Fruit fly (Drosophila melanogaster) whole organism, embryonic: Measurements from ENCODE around the gene CG11309.
A peak's percentile ranks its signal among the peaks of the same experiment; 100 is the strongest.

Experiments
- Atf-2 ChIP-seq: fragments of 200-800 bp; sonication (Bioruptor generic); optimal IDR thresholded peaks from 2 replicates; lab custom pipeline; 2016; ENCODE audit warnings: missing biosample characterization, missing genetic modification characterization
- Blimp-1 ChIP-seq: fragments of 200-800 bp; sonication (Bioruptor generic); optimal IDR thresholded peaks from 3 replicates; lab custom pipeline; 2018; ENCODE audit warnings: missing biosample characterization, missing genetic modification characterization, mild to moderate bottlenecking, moderate library complexity, missing genetic modification reagents
- CG10366 ChIP-seq: fragments of 200-800 bp; sonication (Bioruptor generic); IDR thresholded peaks from 2 replicates; pipeline ENCODE4 v1.3.6; 2022; ENCODE audit warnings: missing biosample characterization, missing genetic modification characterization
- CG10462 ChIP-seq: fragments of 200-800 bp; sonication (Bioruptor generic); optimal IDR thresholded peaks from 2 replicates; lab custom pipeline; 2016; ENCODE audit warnings: missing biosample characterization, missing genetic modification characterization
- CG11456 ChIP-seq: fragments of 200-800 bp; sonication (Bioruptor generic); IDR thresholded peaks from 3 replicates; pipeline ENCODE4 v1.3.6; 2022; ENCODE audit warnings: missing biosample characterization, missing genetic modification characterization
- CG12219 ChIP-seq: fragments of 200-800 bp; sonication (Bioruptor generic); optimal IDR thresholded peaks from 3 replicates; lab custom pipeline; 2018; ENCODE audit warnings: missing biosample characterization, mild to moderate bottlenecking, missing genetic modification characterization
- CG12769 ChIP-seq: fragments of 200-800 bp; sonication (Bioruptor generic); optimal IDR thresholded peaks from 2 replicates; lab custom pipeline; 2019; ENCODE audit warnings: missing biosample characterization, mild to moderate bottlenecking, missing genetic modification characterization, moderate library complexity
- CG13775 ChIP-seq: fragments of 200-800 bp; sonication (Bioruptor generic); optimal IDR thresholded peaks from 3 replicates; lab custom pipeline; 2017; ENCODE audit warnings: missing biosample characterization, mild to moderate bottlenecking, missing genetic modification characterization
- CG15011 ChIP-seq: fragments of 200-800 bp; sonication (Bioruptor generic); optimal IDR thresholded peaks from 3 replicates; lab custom pipeline; 2018; ENCODE audit warnings: missing biosample characterization, mild to moderate bottlenecking, missing genetic modification characterization
- CG16779 ChIP-seq: fragments of 200-800 bp; sonication (Bioruptor generic); IDR thresholded peaks from 2 replicates; pipeline ENCODE4 v1.3.6; 2022; ENCODE audit warnings: missing biosample characterization, missing genetic modification characterization
- CG17359 ChIP-seq: fragments of 200-800 bp; sonication (Bioruptor generic); optimal IDR thresholded peaks from 3 replicates; lab custom pipeline; 2018; ENCODE audit warnings: missing biosample characterization, mild to moderate bottlenecking, missing genetic modification characterization, moderate library complexity
- CG18011 ChIP-seq: fragments of 200-800 bp; sonication (Bioruptor generic); optimal IDR thresholded peaks from 2 replicates; lab custom pipeline; 2017; ENCODE audit warnings: missing biosample characterization, missing genetic modification characterization, mild to moderate bottlenecking, moderate library complexity, missing genotype
- CG30403 ChIP-seq: fragments of 200-800 bp; sonication (Bioruptor generic); optimal IDR thresholded peaks from 3 replicates; lab custom pipeline; 2016; ENCODE audit warnings: missing biosample characterization, missing genetic modification characterization
- CG31224 ChIP-seq: fragments of 200-800 bp; sonication (Bioruptor generic); IDR thresholded peaks from 2 replicates; pipeline ENCODE4 v1.3.6; 2022; ENCODE audit warnings: missing biosample characterization, missing genetic modification characterization
- CG6175 ChIP-seq: fragments of 200-800 bp; sonication (Bioruptor generic); IDR thresholded peaks from 3 replicates; pipeline ENCODE4 v1.3.6; 2022; ENCODE audit warnings: missing biosample characterization, missing genetic modification characterization
- CG7963 ChIP-seq: fragments of 200-800 bp; sonication (Bioruptor generic); IDR thresholded peaks from 3 replicates; pipeline ENCODE4 v1.3.6; 2022; ENCODE audit warnings: missing biosample characterization, missing genetic modification characterization; ENCODE audit not compliant: partially characterized antibody
- CkIIα-i1 ChIP-seq: fragments of 200-800 bp; sonication (Bioruptor generic); IDR thresholded peaks from 2 replicates; pipeline ENCODE4 v1.3.6; 2022; ENCODE audit warnings: missing biosample characterization, missing genetic modification characterization
- Dek ChIP-seq: fragments of 200-800 bp; sonication (Bioruptor generic); optimal IDR thresholded peaks from 3 replicates; lab custom pipeline; 2019; ENCODE audit warnings: missing biosample characterization, mild to moderate bottlenecking, missing genetic modification characterization, moderate library complexity
- Dref ChIP-seq: fragments of 200-800 bp; sonication (Bioruptor generic); IDR thresholded peaks from 2 replicates; pipeline ENCODE4 v1.3.6; 2022; ENCODE audit warnings: missing biosample characterization, missing genetic modification characterization
- Ets65A ChIP-seq: fragments of 200-800 bp; sonication (Bioruptor generic); peaks from one replicate; lab custom pipeline; 2016; ENCODE audit warnings: missing biosample characterization, missing genetic modification characterization
- Hr51 ChIP-seq, 2 experiments: fragments of 200-800 bp; sonication (Bioruptor generic); optimal IDR thresholded peaks; 2 replicates in 1 of 2; 3 replicates in 1 of 2; lab custom pipeline; 2016 to 2018; ENCODE audit warnings: missing biosample characterization in 2 of 2, missing genetic modification characterization in 2 of 2, mild to moderate bottlenecking in 1 of 2, moderate library complexity in 1 of 2
- MTF-1 ChIP-seq: fragments of 200-800 bp; sonication (Bioruptor generic); optimal IDR thresholded peaks from 2 replicates; lab custom pipeline; 2018; ENCODE audit warnings: missing biosample characterization, mild to moderate bottlenecking, missing genetic modification characterization, borderline replicate concordance
- NfI ChIP-seq: fragments of 200-800 bp; sonication (Bioruptor generic); optimal IDR thresholded peaks from 3 replicates; lab custom pipeline; 2018; ENCODE audit warnings: missing biosample characterization, mild to moderate bottlenecking, missing genetic modification characterization, moderate library complexity
- Pdp1 ChIP-seq, 2 experiments: fragments of 200-800 bp; sonication (Bioruptor generic); optimal IDR thresholded peaks; 3 replicates each; lab custom pipeline; 2016; ENCODE audit warnings: missing biosample characterization in 2 of 2, missing genetic modification characterization in 2 of 2, mild to moderate bottlenecking in 1 of 2, moderate library complexity in 1 of 2
- Ravus ChIP-seq: fragments of 200-800 bp; sonication (Bioruptor generic); IDR thresholded peaks from 2 replicates; pipeline ENCODE4 v1.3.6; 2022; ENCODE audit warnings: missing biosample characterization, missing genetic modification characterization
- Sox100B ChIP-seq: fragments of 200-800 bp; sonication (Bioruptor generic); optimal IDR thresholded peaks from 3 replicates; lab custom pipeline; 2018; ENCODE audit warnings: missing biosample characterization, mild to moderate bottlenecking, missing genetic modification characterization
- Trl ChIP-seq, 3 experiments: fragments of >200 bp in 2 of 3; fragments of 200-800 bp in 1 of 3; sonication (Bioruptor generic) in 1 of 3; optimal IDR thresholded peaks; 2 replicates in 1 of 3; 3 replicates in 2 of 3; lab custom pipeline; 2016 to 2017; ENCODE audit warnings: missing biosample characterization in 1 of 3, missing genetic modification characterization in 1 of 3
- amos ChIP-seq: fragments of 200-800 bp; sonication (Bioruptor generic); IDR thresholded peaks from 2 replicates; pipeline ENCODE4 v1.3.6; 2022; ENCODE audit warnings: missing biosample characterization, missing genetic modification characterization; ENCODE audit not compliant: partially characterized antibody
- ap ChIP-seq: fragments of 200-800 bp; sonication (Bioruptor generic); IDR thresholded peaks from 2 replicates; pipeline ENCODE4 v1.3.6; 2022; ENCODE audit warnings: missing biosample characterization, missing genetic modification characterization
- bowl ChIP-seq: fragments of 200-800 bp; sonication (Bioruptor generic); IDR thresholded peaks from 2 replicates; pipeline ENCODE4 v1.3.6; 2022; ENCODE audit warnings: missing biosample characterization, missing genetic modification characterization
- br ChIP-seq: fragments of >200 bp; optimal IDR thresholded peaks from 2 replicates; lab custom pipeline; 2017
- btn ChIP-seq: fragments of 200-800 bp; sonication (Bioruptor generic); optimal IDR thresholded peaks from 2 replicates; lab custom pipeline; 2016; ENCODE audit warnings: missing biosample characterization, missing genetic modification characterization
- crp ChIP-seq, 2 experiments: fragments of 200-800 bp; sonication (Bioruptor generic); optimal IDR thresholded peaks; 2 replicates in 1 of 2; 3 replicates in 1 of 2; lab custom pipeline; 2017; ENCODE audit warnings: missing biosample characterization in 2 of 2, missing genetic modification characterization in 2 of 2, mild to moderate bottlenecking in 1 of 2, moderate library complexity in 1 of 2
- ewg ChIP-seq: fragments of 200-800 bp; sonication (Bioruptor generic); optimal IDR thresholded peaks from 3 replicates; lab custom pipeline; 2017; ENCODE audit warnings: mild to moderate bottlenecking, missing biosample characterization, missing genetic modification reagents, missing genetic modification characterization
- gcm ChIP-seq: fragments of 200-800 bp; sonication (Bioruptor generic); optimal IDR thresholded peaks from 2 replicates; lab custom pipeline; 2019; ENCODE audit warnings: missing biosample characterization, mild to moderate bottlenecking, missing genetic modification characterization, moderate library complexity
- grau ChIP-seq: fragments of 200-800 bp; optimal IDR thresholded peaks from 3 replicates; lab custom pipeline; 2019; ENCODE audit warnings: missing biosample characterization, mild to moderate bottlenecking, missing genetic modification characterization, moderate library complexity
- ind ChIP-seq: fragments of 200-800 bp; sonication (Bioruptor generic); optimal IDR thresholded peaks from 3 replicates; lab custom pipeline; 2016; ENCODE audit warnings: missing biosample characterization, missing genetic modification characterization
- ken ChIP-seq: fragments of 200-800 bp; sonication (Bioruptor generic); IDR thresholded peaks from 3 replicates; pipeline ENCODE4 v1.3.6; 2022; ENCODE audit warnings: missing biosample characterization, missing genetic modification characterization
- p53 ChIP-seq: fragments of 200-800 bp; sonication (Bioruptor generic); optimal IDR thresholded peaks from 2 replicates; lab custom pipeline; 2016; ENCODE audit warnings: missing biosample characterization, missing genetic modification characterization
- pb ChIP-seq: fragments of 200-800 bp; sonication (Bioruptor generic); optimal IDR thresholded peaks from 3 replicates; lab custom pipeline; 2016; ENCODE audit warnings: missing biosample characterization, missing genetic modification characterization
- pho ChIP-seq: fragments of 200-800 bp; sonication (Bioruptor generic); optimal IDR thresholded peaks from 2 replicates; lab custom pipeline; 2016; ENCODE audit warnings: missing biosample characterization, missing genetic modification characterization
- pzg ChIP-seq: fragments of 200-800 bp; sonication (Bioruptor generic); optimal IDR thresholded peaks from 3 replicates; lab custom pipeline; 2018; ENCODE audit warnings: missing biosample characterization, mild to moderate bottlenecking, missing genetic modification characterization, moderate library complexity
- so ChIP-seq: fragments of 200-800 bp; sonication (Bioruptor generic); IDR thresholded peaks from 3 replicates; pipeline ENCODE4 v1.3.6; 2022; ENCODE audit warnings: missing biosample characterization, missing genetic modification characterization
- stc ChIP-seq: fragments of 200-800 bp; sonication (Bioruptor generic); IDR thresholded peaks from 2 replicates; pipeline ENCODE4 v1.3.6; 2022; ENCODE audit warnings: missing biosample characterization, missing genetic modification characterization
- stwl ChIP-seq: fragments of 200-800 bp; sonication (Bioruptor generic); optimal IDR thresholded peaks from 3 replicates; lab custom pipeline; 2018; ENCODE audit warnings: missing biosample characterization, mild to moderate bottlenecking, missing genetic modification characterization, moderate library complexity

CG11309 gene

DNA sequence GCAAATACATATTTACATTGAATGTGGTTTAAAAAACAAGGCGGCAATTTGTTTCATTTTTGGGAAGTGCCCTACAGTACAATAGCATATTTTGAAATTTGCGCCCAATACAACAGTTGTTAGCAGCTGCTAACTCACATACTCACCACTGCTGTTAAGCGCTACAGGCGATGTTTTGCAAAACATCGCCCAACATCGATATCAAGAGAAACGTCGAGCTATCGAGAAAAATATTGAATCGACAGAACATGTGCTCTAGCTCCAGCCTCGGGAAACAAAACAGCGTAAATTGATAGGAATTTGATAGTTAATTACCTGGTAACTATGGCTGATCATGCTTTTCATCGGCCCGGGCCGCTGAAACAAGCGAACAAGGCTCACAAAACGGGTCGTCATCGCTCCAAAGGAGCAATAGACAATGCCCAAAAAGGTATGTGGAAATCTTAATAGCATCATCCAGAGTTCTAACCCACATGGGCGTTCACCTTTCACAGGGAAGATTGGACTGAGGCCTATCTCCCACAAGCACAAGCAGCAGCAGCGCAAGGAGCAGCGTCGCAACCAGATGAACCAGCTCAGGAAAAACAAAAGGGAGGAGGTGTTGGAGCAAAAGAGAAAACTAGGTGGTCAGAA, 30.7 kb upstream of the CG11309 start, which contains the start of gene Tsr1 (continued):
- no peak for TF ChIP-seq Trl (optimal IDR thresholded peaks at IDR 0.05; lab: Kevin White, UChicago)
- TF ChIP-seq Trl (GFP tag; optimal IDR thresholded peaks at IDR 0.05; lab: Kevin White, UChicago): no peak
- TF ChIP-seq Dek (tag; lab: Kevin White, UChicago): no peak
- TF ChIP-seq pzg: peak; percentile 69
- no peak for TF ChIP-seq CG16779 (GFP tag; lab: Robert Waterston, UW)
- no peak for TF ChIP-seq Ravus

dm6 chr3L:21324724-21325123, 20.3 kb upstream of the CG11309 start:
- TF ChIP-seq Ets65A (GFP tag; lab: Kevin White, UChicago) (peak; percentile 50), CG11456 (0 out of 3 replicates have a peak, but pooled peaks have one; percentile 54), ken (0 out of 3 replicates have a peak, but pooled peaks have one; percentile 6), Dref (GFP tag; lab: Robert Waterston, UW) (0 out of 2 replicates have a peak, but pooled peaks have one; percentile 2), CG10462 (GFP tag; lab: Kevin White, UChicago) (no peak)

dm6 chr3L:21321807-21322503, 17.5 kb upstream of the CG11309 start:
- TF ChIP-seq stc (GFP tag; lab: Robert Waterston, UW) (no peak), p53 (no peak), CG6175 (GFP tag; lab: Robert Waterston, UW) (no peak), CkIIα-i1 (GFP tag; lab: Robert Waterston, UW) (no peak), CG15011 (no peak), CG12219 (GFP tag; lab: Kevin White, UChicago) (no peak), bowl (GFP tag; lab: Robert Waterston, UW) (no peak), amos (no peak), Hr51 (GFP tag; optimal IDR thresholded peaks at IDR 0.05; lab: Kevin White, UChicago) (peak in 1 of 2 experiments; percentile 51), crp (GFP tag; optimal IDR thresholded peaks at IDR 0.05; lab: Kevin White, UChicago) (no peak), ind (GFP tag; lab: Kevin White, UChicago) (peak; percentile 11), CG30403 (peak; percentile 10), grau (no peak), Pdp1 (GFP tag; optimal IDR thresholded peaks at IDR 0.05; lab: Kevin White, UChicago) (no peak), gcm (GFP tag; lab: Kevin White, UChicago) (no peak), NfI (GFP tag; lab: Kevin White, UChicago) (peak; percentile 57), ap (no peak), stwl (tag; lab: Kevin White, UChicago) (no peak), Blimp-1 (GFP tag; lab: Kevin White, UChicago) (no peak), ewg (GFP tag; lab: Kevin White, UChicago) (no peak), CG17359 (tag; lab: Kevin White, UChicago) (no peak), pho (peak; percentile 28), CG18011 (no peak), so (no peak), CG12769 (tag; lab: Kevin White, UChicago) (peak; percentile 49), Sox100B (GFP tag; lab: Kevin White, UChicago) (no peak), MTF-1 (GFP tag; lab: Kevin White, UChicago) (no peak), pb (GFP tag; lab: Kevin White, UChicago) (no peak), br (lab: Kevin White, UChicago) (no peak), Atf-2 (GFP tag; lab: Kevin White, UChicago) (no peak), CG7963 (GFP tag; lab: Robert Waterston, UW) (no peak), CG13775 (GFP tag; lab: Kevin White, UChicago) (peak; percentile 1), btn (GFP tag; lab: Kevin White, UChicago) (no peak), CG31224 (GFP tag; lab: Robert Waterston, UW) (no peak), CG10366 (GFP tag; lab: Robert Waterston, UW) (no peak)
